Fruit fly (Drosophila melanogaster) whole organism, wandering third instar larva: ENCODE data around the gene Cyp28a5.

ENCODE experiments used
- Abd-B ChIP-seq: fragments of >200 bp; optimal IDR thresholded peaks from 2 replicates; lab custom pipeline; 2017; ENCODE audit warnings: missing biosample characterization, missing genetic modification characterization
- CG32264 ChIP-seq: fragments of 200-800 bp; sonication (Bioruptor generic); optimal IDR thresholded peaks from 2 replicates; lab custom pipeline; 2016; ENCODE audit warnings: missing biosample characterization, missing genetic modification characterization
- CG9705 ChIP-seq: fragments of 200-800 bp; sonication (Bioruptor generic); optimal IDR thresholded peaks from 2 replicates; lab custom pipeline; 2018; ENCODE audit warnings: missing biosample characterization, mild to moderate bottlenecking, missing genetic modification characterization
- CrebA ChIP-seq: fragments of 200-800 bp; sonication (Bioruptor generic); optimal IDR thresholded peaks from 2 replicates; lab custom pipeline; 2016; ENCODE audit warnings: missing biosample characterization, mild to moderate bottlenecking, missing genetic modification characterization, borderline replicate concordance
- Dfd ChIP-seq: fragments of >200 bp; optimal IDR thresholded peaks from 2 replicates; lab custom pipeline; 2017; ENCODE audit warnings: missing biosample characterization, missing genetic modification characterization
- GATAd ChIP-seq: sonication (Bioruptor generic); optimal IDR thresholded peaks from 2 replicates; lab custom pipeline; 2016; ENCODE audit warnings: missing biosample characterization, missing genetic modification characterization
- HLH106 ChIP-seq: fragments of 200-800 bp; optimal IDR thresholded peaks from 3 replicates; lab custom pipeline; 2019; ENCODE audit warnings: missing biosample characterization, mild to moderate bottlenecking, missing genetic modification characterization, moderate library complexity
- Hnf4 ChIP-seq: fragments of 200-800 bp; sonication (Bioruptor generic); optimal IDR thresholded peaks from 2 replicates; lab custom pipeline; 2016; ENCODE audit warnings: missing biosample characterization, mild to moderate bottlenecking, missing genetic modification characterization
- Hr78 ChIP-seq: fragments of >200 bp; optimal IDR thresholded peaks from 2 replicates; lab custom pipeline; 2017; ENCODE audit warnings: missing biosample characterization, missing genetic modification characterization
- Hr83 ChIP-seq: fragments of 200-300 bp; sonication (Bioruptor generic); optimal IDR thresholded peaks from 2 replicates; lab custom pipeline; 2016; ENCODE audit warnings: missing biosample characterization, mild to moderate bottlenecking, missing genetic modification characterization, moderate library complexity; ENCODE audit not compliant: poor library complexity, severe bottlenecking
- Jra ChIP-seq: sonication (Bioruptor generic); optimal IDR thresholded peaks from 2 replicates; lab custom pipeline; 2016; ENCODE audit warnings: missing biosample characterization, missing genetic modification characterization
- Mio ChIP-seq: sonication (Bioruptor generic); optimal IDR thresholded peaks from 2 replicates; lab custom pipeline; 2016; ENCODE audit warnings: missing biosample characterization, missing genetic modification characterization
- Myc ChIP-seq: fragments of >200 bp; optimal IDR thresholded peaks from 2 replicates; lab custom pipeline; 2017
- N ChIP-seq: fragments of >200 bp; optimal IDR thresholded peaks from 2 replicates; lab custom pipeline; 2018; ENCODE audit warnings: missing biosample characterization, missing external identifiers, missing genetic modification characterization
- Rel ChIP-seq, 2 experiments: fragments of 200-800 bp; sonication (Bioruptor generic) in 1 of 2; optimal IDR thresholded peaks; 2 replicates in 1 of 2; 3 replicates in 1 of 2; lab custom pipeline; 2016 to 2019; ENCODE audit warnings: mild to moderate bottlenecking in 2 of 2, missing biosample characterization in 2 of 2, missing genetic modification characterization in 2 of 2, moderate library complexity in 1 of 2
- Sp1 ChIP-seq: fragments of 200-800 bp; sonication (Bioruptor generic); optimal IDR thresholded peaks from 3 replicates; lab custom pipeline; 2019; ENCODE audit warnings: missing biosample characterization, mild to moderate bottlenecking, missing genetic modification characterization, moderate library complexity
- br ChIP-seq: fragments of 200-800 bp; sonication (Bioruptor generic); optimal IDR thresholded peaks from 2 replicates; lab custom pipeline; 2016; ENCODE audit warnings: missing biosample characterization, missing genetic modification characterization
- brk ChIP-seq: fragments of 200-800 bp; sonication (Bioruptor generic); optimal IDR thresholded peaks from 2 replicates; lab custom pipeline; 2016; ENCODE audit warnings: missing biosample characterization, mild to moderate bottlenecking, missing genetic modification characterization
- dl ChIP-seq, 2 experiments: fragments of 175-275, 200-275 bp in 1 of 2; fragments of 200-275 bp in 1 of 2; sonication (Bioruptor generic); optimal IDR thresholded peaks; lab custom pipeline; 2018; ENCODE audit warnings: mild to moderate bottlenecking in 2 of 2, missing biosample characterization in 2 of 2, missing genetic modification characterization in 2 of 2, moderate library complexity in 2 of 2; ENCODE audit not compliant: partially characterized antibody in 2 of 2, insufficient read depth in 1 of 2
- ey ChIP-seq: fragments of 200-800 bp; sonication (Bioruptor generic); optimal IDR thresholded peaks from 2 replicates; lab custom pipeline; 2016; ENCODE audit warnings: missing biosample characterization, missing genetic modification characterization
- foxo ChIP-seq, 2 experiments: fragments of 200-800 bp; sonication (Bioruptor generic); optimal IDR thresholded peaks; 2 replicates in 1 of 2; 3 replicates in 1 of 2; lab custom pipeline; 2016 to 2017; ENCODE audit warnings: missing biosample characterization in 2 of 2, missing genetic modification characterization in 2 of 2
- fru ChIP-seq: fragments of 200-800 bp; sonication (Bioruptor generic); optimal IDR thresholded peaks from 3 replicates; lab custom pipeline; 2016; ENCODE audit warnings: missing biosample characterization, mild to moderate bottlenecking, missing genetic modification characterization
- h ChIP-seq: fragments of 200-800 bp; sonication (Bioruptor generic); optimal IDR thresholded peaks from 3 replicates; lab custom pipeline; 2016; ENCODE audit warnings: missing biosample characterization, mild to moderate bottlenecking, missing genetic modification characterization
- pan ChIP-seq: fragments of >200 bp; optimal IDR thresholded peaks from 2 replicates; lab custom pipeline; 2017
- psq ChIP-seq: fragments of 200-800 bp; sonication (Bioruptor generic); optimal IDR thresholded peaks from 3 replicates; lab custom pipeline; 2017; ENCODE audit warnings: missing biosample characterization, mild to moderate bottlenecking, missing genetic modification characterization, moderate library complexity
- rgr ChIP-seq: fragments of 200-800 bp; sonication (Bioruptor generic); optimal IDR thresholded peaks from 3 replicates; lab custom pipeline; 2016; ENCODE audit warnings: missing biosample characterization, mild to moderate bottlenecking, missing genetic modification characterization
- sage ChIP-seq: fragments of 200-800 bp; sonication (Bioruptor generic); optimal IDR thresholded peaks from 2 replicates; lab custom pipeline; 2016; ENCODE audit warnings: missing biosample characterization, mild to moderate bottlenecking, missing genetic modification characterization
- sv ChIP-seq: fragments of 200-800 bp; sonication (Bioruptor generic); optimal IDR thresholded peaks from 3 replicates; lab custom pipeline; 2016; ENCODE audit warnings: missing biosample characterization, missing genetic modification characterization
- tai ChIP-seq: sonication (Bioruptor generic); optimal IDR thresholded peaks from 2 replicates; lab custom pipeline; 2016; ENCODE audit warnings: missing biosample characterization, missing genetic modification characterization
- usp ChIP-seq: fragments of >200 bp; optimal IDR thresholded peaks from 2 replicates; lab custom pipeline; 2017; ENCODE audit warnings: missing biosample characterization, missing genetic modification characterization
- woc ChIP-seq: sonication (Bioruptor generic); optimal IDR thresholded peaks from 2 replicates; lab custom pipeline; 2016; ENCODE audit warnings: missing biosample characterization, mild to moderate bottlenecking, missing genetic modification characterization

The Cyp28a5 gene

dm6 chr2L:13972847-13973246, 4.3 kb upstream of the Cyp28a5 start, which contains the start of gene He:
Gene He (minus strand): TSS chr2L:13972947.
- TF ChIP-seq Rel (GFP tag; optimal IDR thresholded peaks at IDR 0.05; lab: Kevin White, UChicago) (no peak), Rel (tag; optimal IDR thresholded peaks at IDR 0.05; lab: Kevin White, UChicago) (no peak), sage (GFP tag; lab: Kevin White, UChicago) (no peak), fru (GFP tag; lab: Kevin White, UChicago) (no peak), Hnf4 (GFP tag; lab: Kevin White, UChicago) (no peak), Hr83 (GFP tag; lab: Kevin White, UChicago) (no peak), h (GFP tag; lab: Kevin White, UChicago) (no peak), CrebA (GFP tag; lab: Kevin White, UChicago) (no peak), Myc (lab: Kevin White, UChicago) (no peak), Dfd (GFP tag; lab: Kevin White, UChicago) (no peak), tai (GFP tag; lab: Kevin White, UChicago) (no peak), dl (GFP tag; optimal IDR thresholded peaks at IDR 0.05; lab: Kevin White, UChicago; ENCODE audit: insufficient read depth in 1 of 2, partially characterized antibody in 2 of 2) (no peak), woc (GFP tag; lab: Kevin White, UChicago) (no peak), CG32264 (GFP tag; lab: Kevin White, UChicago) (no peak), N (GFP tag; lab: Kevin White, UChicago) (no peak), Hr78 (no peak), psq (GFP tag; lab: Kevin White, UChicago) (no peak), rgr (GFP tag; lab: Kevin White, UChicago) (no peak)

dm6 chr2L:13976669-13977068, 433 bp upstream of the Cyp28a5 start, which contains the start of gene NimC1:
Gene NimC1 (minus strand): TSS chr2L:13976769.
- no peak for TF ChIP-seq rgr (GFP tag; lab: Kevin White, UChicago)
- TF ChIP-seq Jra: no peak
- no peak for TF ChIP-seq Abd-B
- no peak for TF ChIP-seq brk (GFP tag; lab: Kevin White, UChicago)
- no peak for TF ChIP-seq HLH106 (tag; lab: Kevin White, UChicago)

- TF ChIP-seq foxo (GFP tag; optimal IDR thresholded peaks at IDR 0.05; lab: Kevin White, UChicago) (no peak), sv (GFP tag; lab: Kevin White, UChicago) (no peak), Dfd (GFP tag; lab: Kevin White, UChicago) (no peak), CG9705 (GFP tag; lab: Kevin White, UChicago) (no peak), GATAd (GFP tag; lab: Kevin White, UChicago) (no peak), N (GFP tag; lab: Kevin White, UChicago) (no peak), ey (GFP tag; lab: Kevin White, UChicago) (no peak), Sp1 (GFP tag; lab: Kevin White, UChicago) (no peak), psq (GFP tag; lab: Kevin White, UChicago) (no peak), sage (GFP tag; lab: Kevin White, UChicago) (no peak), brk (GFP tag; lab: Kevin White, UChicago) (no peak), dl (GFP tag; optimal IDR thresholded peaks at IDR 0.05; lab: Kevin White, UChicago; ENCODE audit: insufficient read depth in 1 of 2, partially characterized antibody in 2 of 2) (no peak), CG32264 (GFP tag; lab: Kevin White, UChicago) (no peak), Mio (GFP tag; lab: Kevin White, UChicago) (no peak), Rel (GFP tag; optimal IDR thresholded peaks at IDR 0.05; lab: Kevin White, UChicago) (no peak), Rel (tag; optimal IDR thresholded peaks at IDR 0.05; lab: Kevin White, UChicago) (no peak), br (GFP tag; lab: Kevin White, UChicago) (no peak), woc (GFP tag; lab: Kevin White, UChicago) (no peak), pan (lab: Kevin White, UChicago) (no peak), rgr (GFP tag; lab: Kevin White, UChicago) (no peak)
Observed at dm6 chr2L:13979826-13980225, 2.7 kb downstream of the Cyp28a5 start, which contains the start of gene NimC2. Gene NimC2 (plus strand): TSS chr2L:13980126.

dm6 chr2L:13998952-13999351, 21.9 kb downstream of the Cyp28a5 start:
- TF ChIP-seq sage (GFP tag; lab: Kevin White, UChicago) (peak; percentile 6), rgr (GFP tag; lab: Kevin White, UChicago) (peak; percentile 19), HLH106 (tag; lab: Kevin White, UChicago) (peak; percentile 63), usp (GFP tag; lab: Kevin White, UChicago) (no peak), foxo (GFP tag; optimal IDR thresholded peaks at IDR 0.05; lab: Kevin White, UChicago) (peak in 1 of 2 experiments; percentile 36), Rel (GFP tag; optimal IDR thresholded peaks at IDR 0.05; lab: Kevin White, UChicago) (no peak), Rel (tag; optimal IDR thresholded peaks at IDR 0.05; lab: Kevin White, UChicago) (no peak), h (GFP tag; lab: Kevin White, UChicago) (peak; percentile 34)
